Fruit fly (Drosophila melanogaster): ENCODE results near the gene smp-30.

Gene smp-30

DNA sequence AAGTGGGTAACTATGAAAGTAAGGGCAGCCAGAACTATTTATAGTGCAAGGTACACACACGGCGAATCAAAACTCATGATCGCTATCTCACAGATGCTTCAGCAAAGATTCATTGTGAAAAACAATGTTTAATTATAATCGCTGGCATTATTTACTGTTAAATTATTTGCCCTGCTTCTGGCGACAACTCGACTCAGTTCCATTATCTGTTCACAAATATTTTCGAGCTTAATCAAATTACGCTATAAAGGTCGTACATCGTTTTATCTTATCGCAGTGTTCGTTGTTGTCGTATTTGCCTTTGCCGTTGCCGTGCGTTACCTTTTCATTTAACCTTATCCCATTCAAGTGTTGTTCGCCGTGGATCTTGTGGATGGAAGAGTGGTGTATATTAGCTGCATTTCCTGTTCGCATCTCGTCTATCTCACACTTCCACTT is 42.1 kb downstream of the smp-30 start (continued):
- TF ChIP-seq CG11695 (GFP tag; IDR thresholded peaks at IDR 0.05) (no peak), CG13123 (GFP tag; optimal IDR thresholded peaks at IDR 0.05) (no peak), Scr (GFP tag; IDR thresholded peaks at IDR 0.05; ENCODE audit: partially characterized antibody) (no peak), Hsf (GFP tag; optimal IDR thresholded peaks at IDR 0.05) (no peak), Gsc (GFP tag; IDR thresholded peaks at IDR 0.05) (no peak), CG8359 (GFP tag; optimal IDR thresholded peaks at IDR 0.05; ENCODE audit: borderline replicate concordance) (no peak), MBD-R2 (GFP tag; IDR thresholded peaks at IDR 0.05) (no peak), CG16863 (GFP tag; optimal IDR thresholded peaks at IDR 0.05) (no peak), CG3407 (GFP tag; optimal IDR thresholded peaks at IDR 0.05) (no peak), salm (tag; optimal IDR thresholded peaks at IDR 0.05) (no peak), B-H2 (GFP tag; optimal IDR thresholded peaks at IDR 0.05) (no peak), exex (tag; optimal IDR thresholded peaks at IDR 0.05) (peak; percentile 90), schlank (tag; optimal IDR thresholded peaks at IDR 0.05) (no peak), CG13894 (tag; optimal IDR thresholded peaks at IDR 0.05) (no peak), CG6791 (GFP tag; IDR thresholded peaks at IDR 0.05; ENCODE audit: partially characterized antibody) (no peak), MESR4 (GFP tag; optimal IDR thresholded peaks at IDR 0.05) (no peak), run (tag; optimal IDR thresholded peaks at IDR 0.05) (no peak), Sry-β (GFP tag; optimal IDR thresholded peaks at IDR 0.05) (no peak), CG34376 (GFP tag; optimal IDR thresholded peaks at IDR 0.05) (peak; percentile 61), CG31388 (GFP tag; optimal IDR thresholded peaks at IDR 0.05) (no peak), ind (GFP tag; optimal IDR thresholded peaks at IDR 0.05) (no peak), Usf (GFP tag; optimal IDR thresholded peaks at IDR 0.05) (no peak), CG9437 (GFP tag; optimal IDR thresholded peaks at IDR 0.05) (no peak), CG12104 (GFP tag; optimal IDR thresholded peaks at IDR 0.05) (no peak), CG3163 (GFP tag; optimal IDR thresholded peaks at IDR 0.05) (no peak), CG11560 (tag; IDR thresholded peaks at IDR 0.05) (no peak), Drgx (GFP tag; IDR thresholded peaks at IDR 0.05) (no peak), CG18599 (GFP tag; optimal IDR thresholded peaks at IDR 0.05) (peak; percentile 11), tna (GFP tag; IDR thresholded peaks at IDR 0.05; ENCODE audit: partially characterized antibody) (no peak), lbe (GFP tag; optimal IDR thresholded peaks at IDR 0.05) (no peak), CG13296 (GFP tag; optimal IDR thresholded peaks at IDR 0.05) (peak; percentile 49), onecut (GFP tag; IDR thresholded peaks at IDR 0.05) (no peak), CG34224 (GFP tag; IDR thresholded peaks at IDR 0.05; ENCODE audit: partially characterized antibody) (no peak), fd3F (GFP tag; optimal IDR thresholded peaks at IDR 0.05) (no peak), CG15269 (tag; optimal IDR thresholded peaks at IDR 0.05) (peak; percentile 10), CG6689 (GFP tag; IDR thresholded peaks at IDR 0.05) (no peak), wdn (GFP tag; IDR thresholded peaks at IDR 0.05) (no peak), pan (optimal IDR thresholded peaks at IDR 0.05) (no peak), pan (GFP tag; optimal IDR thresholded peaks at IDR 0.05 in 1 of 2, IDR thresholded peaks at IDR 0.05 in 1 of 2) (no peak), CG1233 (GFP tag; optimal IDR thresholded peaks at IDR 0.05) (peak; percentile 40), Ptx1 (GFP tag; IDR thresholded peaks at IDR 0.05) (no peak), CG18011 (GFP tag; optimal IDR thresholded peaks at IDR 0.05) (no peak), emc (GFP tag; optimal IDR thresholded peaks at IDR 0.05) (no peak), ATbp (GFP tag; optimal IDR thresholded peaks at IDR 0.05) (peak; percentile 55), slp2 (GFP tag; optimal IDR thresholded peaks at IDR 0.05) (no peak), twi (tag; optimal IDR thresholded peaks at IDR 0.05) (no peak), CG3726 (GFP tag; IDR thresholded peaks at IDR 0.05) (no peak), CG17829 (tag; optimal IDR thresholded peaks at IDR 0.05) (no peak), mam (GFP tag; optimal IDR thresholded peaks at IDR 0.05) (no peak), dmrt99B (tag; optimal IDR thresholded peaks at IDR 0.05) (no peak), Oaz (GFP tag; IDR thresholded peaks at IDR 0.05) (no peak)

All from whole organism, embryonic.